Fruit fly (Drosophila melanogaster) whole organism, embryonic: ENCODE measurements around the gene CG11458.

Experiments used
- CG1603 ChIP-seq: fragments of 200-800 bp; sonication (Bioruptor generic); optimal IDR thresholded peaks from 2 replicates; lab custom pipeline; 2019; ENCODE audit warnings: missing biosample characterization, mild to moderate bottlenecking, missing genetic modification characterization, moderate library complexity
- CG17568 ChIP-seq: fragments of 200-800 bp; sonication (Bioruptor generic); optimal IDR thresholded peaks from 2 replicates; lab custom pipeline; 2018; ENCODE audit warnings: missing biosample characterization, mild to moderate bottlenecking, missing genetic modification characterization, moderate library complexity
- CG8478 ChIP-seq: fragments of >200 bp; optimal IDR thresholded peaks from 2 replicates; lab custom pipeline; 2018

- TF ChIP-seq CG1603 (tag; lab: Kevin White, UChicago) (no peak), CG8478 (lab: Kevin White, UChicago) (no peak), CG17568 (GFP tag; lab: Kevin White, UChicago) (no peak)
Measured at dm6 chr3L:20930059-20930785, 24.6 kb downstream of the CG11458 start.
